Worm (Caenorhabditis elegans) whole organism, mixed stage, embryonic: ENCODE data around the gene T22B7.3.

Experiments used
- blmp-1 ChIP-seq: fragments of 150-350 bp; optimal IDR thresholded peaks from 2 replicates; lab custom pipeline; 2014; ENCODE audit warnings: missing biosample characterization, missing genetic modification characterization
- ceh-39 ChIP-seq: fragments of 150-350 bp; optimal IDR thresholded peaks from 2 replicates; lab custom pipeline; 2014; ENCODE audit warnings: missing biosample characterization, missing genetic modification characterization
- ceh-43 ChIP-seq: fragments of 200-800 bp; sonication (Bioruptor generic); optimal IDR thresholded peaks from 2 replicates; lab custom pipeline; 2018; ENCODE audit warnings: mild to moderate bottlenecking, missing genetic modification characterization, moderate library complexity, missing compliant biosample characterization
- ceh-83 ChIP-seq: fragments of 200-800 bp; sonication (Bioruptor generic); optimal IDR thresholded peaks from 2 replicates; lab custom pipeline; 2018; ENCODE audit warnings: mild to moderate bottlenecking, missing genetic modification characterization, missing compliant biosample characterization
- cnd-1 ChIP-seq: fragments of 200-800 bp; sonication (Bioruptor generic); optimal IDR thresholded peaks from 2 replicates; lab custom pipeline; 2018; ENCODE audit warnings: mild to moderate bottlenecking, missing genetic modification characterization, missing compliant biosample characterization
- drap-1 ChIP-seq: fragments of 200-800 bp; sonication (Bioruptor generic); optimal IDR thresholded peaks from 3 replicates; lab custom pipeline; 2018; ENCODE audit warnings: mild to moderate bottlenecking, missing genetic modification characterization, missing compliant biosample characterization
- elt-1 ChIP-seq: sonication (generic microtip); optimal IDR thresholded peaks from 2 replicates; lab custom pipeline; 2017; ENCODE audit warnings: missing genetic modification characterization, mild to moderate bottlenecking, missing compliant biosample characterization, antibody characterized with exemption, moderate library complexity, borderline replicate concordance; ENCODE audit not compliant: insufficient read depth
- elt-3 ChIP-seq: fragments of 150-350 bp; optimal IDR thresholded peaks from 2 replicates; lab custom pipeline; 2014; ENCODE audit warnings: missing biosample characterization, missing genetic modification characterization
- flh-1 ChIP-seq: fragments of 200-800 bp; sonication (Bioruptor generic); optimal IDR thresholded peaks from 2 replicates; lab custom pipeline; 2018; ENCODE audit warnings: mild to moderate bottlenecking, missing genetic modification characterization, moderate library complexity, missing compliant biosample characterization
- ham-2 ChIP-seq: fragments of 200-800 bp; sonication (Bioruptor generic); optimal IDR thresholded peaks from 2 replicates; lab custom pipeline; 2018; ENCODE audit warnings: mild to moderate bottlenecking, missing genetic modification characterization, missing compliant biosample characterization
- hlh-1 ChIP-seq: fragments of 150-350 bp; optimal IDR thresholded peaks from 2 replicates; lab custom pipeline; 2014; ENCODE audit warnings: missing biosample characterization, missing genetic modification reagents, missing genetic modification characterization
- lin-13 ChIP-seq: fragments of 150-350 bp; optimal IDR thresholded peaks from 2 replicates; lab custom pipeline; 2014; ENCODE audit warnings: missing biosample characterization, missing genetic modification characterization
- lin-32 ChIP-seq: fragments of 200-800 bp; sonication (Bioruptor generic); optimal IDR thresholded peaks from 2 replicates; lab custom pipeline; 2018; ENCODE audit warnings: mild to moderate bottlenecking, missing genetic modification characterization, missing compliant biosample characterization
- mab-5 ChIP-seq: fragments of 150-350 bp; optimal IDR thresholded peaks from 2 replicates; lab custom pipeline; 2014; ENCODE audit warnings: missing biosample characterization, missing genetic modification characterization
- mls-2 ChIP-seq: sonication (generic microtip); optimal IDR thresholded peaks from 2 replicates; lab custom pipeline; 2016; ENCODE audit warnings: mild to moderate bottlenecking, missing genetic modification characterization, moderate library complexity, missing compliant biosample characterization
- nhr-12 ChIP-seq: fragments of 150-350 bp; optimal IDR thresholded peaks from 2 replicates; lab custom pipeline; 2014; ENCODE audit warnings: missing biosample characterization, missing genetic modification characterization
- nhr-2 ChIP-seq: fragments of 150-350 bp; optimal IDR thresholded peaks from 2 replicates; lab custom pipeline; 2014; ENCODE audit warnings: missing biosample characterization, missing genetic modification characterization
- nhr-237 ChIP-seq: fragments of 150-350 bp; optimal IDR thresholded peaks from 2 replicates; lab custom pipeline; 2014; ENCODE audit warnings: missing biosample characterization, missing genetic modification characterization
- nhr-28 ChIP-seq: fragments of 150-350 bp; optimal IDR thresholded peaks from 2 replicates; lab custom pipeline; 2014; ENCODE audit warnings: missing biosample characterization, missing genetic modification characterization
- nhr-76 ChIP-seq: sonication (generic microtip); optimal IDR thresholded peaks from 2 replicates; lab custom pipeline; 2017; ENCODE audit warnings: missing biosample characterization, missing genetic modification characterization
- pha-4 ChIP-seq: fragments of 150-350 bp; optimal IDR thresholded peaks from 2 replicates; lab custom pipeline; 2018; ENCODE audit warnings: missing biosample characterization, missing genetic modification reagents, missing genetic modification characterization
- sem-2 ChIP-seq: fragments of 200-800 bp; sonication (Bioruptor generic); optimal IDR thresholded peaks from 2 replicates; lab custom pipeline; 2018; ENCODE audit warnings: mild to moderate bottlenecking, missing genetic modification characterization, missing compliant biosample characterization
- snpc-4 ChIP-seq: fragments of 150-350 bp; optimal IDR thresholded peaks from 2 replicates; lab custom pipeline; 2014; ENCODE audit warnings: missing biosample characterization, missing genetic modification characterization
- sptf-1 ChIP-seq: sonication (generic microtip); optimal IDR thresholded peaks from 2 replicates; lab custom pipeline; 2017; ENCODE audit warnings: mild to moderate bottlenecking, missing genetic modification characterization, moderate library complexity, missing compliant biosample characterization
- tbx-8 ChIP-seq: fragments of 200-800 bp; sonication (Bioruptor generic); optimal IDR thresholded peaks from 2 replicates; lab custom pipeline; 2018; ENCODE audit warnings: mild to moderate bottlenecking, missing genetic modification characterization, moderate library complexity, missing compliant biosample characterization
- unc-120 ChIP-seq: sonication (generic microtip); optimal IDR thresholded peaks from 2 replicates; lab custom pipeline; 2017; ENCODE audit warnings: missing genetic modification characterization, missing compliant biosample characterization; ENCODE audit not compliant: poor library complexity, severe bottlenecking
- unc-39 ChIP-seq: fragments of 150-350 bp; optimal IDR thresholded peaks from 2 replicates; lab custom pipeline; 2014; ENCODE audit warnings: missing biosample characterization, missing genetic modification characterization
- unc-62 ChIP-seq: fragments of 150-350 bp; optimal IDR thresholded peaks from 2 replicates; lab custom pipeline; 2014; ENCODE audit warnings: missing biosample characterization, missing genetic modification reagents, missing genetic modification characterization
- zip-8 ChIP-seq: fragments of 150-350 bp; optimal IDR thresholded peaks from 2 replicates; lab custom pipeline; 2014; ENCODE audit warnings: missing biosample characterization, missing genetic modification characterization
- ztf-11 ChIP-seq: fragments of 150-350 bp; optimal IDR thresholded peaks from 2 replicates; lab custom pipeline; 2014; ENCODE audit warnings: missing biosample characterization, missing genetic modification characterization

T22B7.3 gene

ce11 chrX:5646951-5647423 is at the start of gene T22B7.3:
Gene T22B7.3 (plus strand): TSS chrX:5647373.
- TF ChIP-seq mls-2 (tag; lab: Kevin White, UChicago) (no peak), elt-3 (tag; lab: Kevin White, UChicago) (no peak), ztf-11 (tag; lab: Kevin White, UChicago) (no peak), drap-1 (no peak), lin-32 (GFP tag; lab: Kevin White, UChicago) (no peak), nhr-12 (tag; lab: Kevin White, UChicago) (no peak), ceh-39 (no peak), unc-39 (tag; lab: Kevin White, UChicago) (no peak), ceh-83 (no peak)

ce11 chrX:5599224-5599623 is 47.9 kb upstream of the T22B7.3 start, which contains the start of gene sulp-2:
Gene sulp-2 (minus strand): TSS chrX:5599330.
- TF ChIP-seq tbx-8 (GFP tag; lab: Kevin White, UChicago): no peak
- no peak for TF ChIP-seq unc-39 (tag; lab: Kevin White, UChicago)
- TF ChIP-seq nhr-12 (tag; lab: Kevin White, UChicago): no peak
- no peak for TF ChIP-seq sptf-1 (tag; lab: Kevin White, UChicago)
- no peak for TF ChIP-seq nhr-2

ce11 chrX:5603338-5603816 is 43.8 kb upstream of the T22B7.3 start, which contains the start of gene F14D12.1:
Gene F14D12.1 (plus strand): TSS chrX:5603766.
- no peak for TF ChIP-seq unc-120 (tag; lab: Kevin White, UChicago)
- TF ChIP-seq unc-62 (GFP tag; lab: Kevin White, UChicago): no peak
- TF ChIP-seq lin-32 (GFP tag; lab: Kevin White, UChicago): no peak

- no peak for TF ChIP-seq nhr-76 (tag; lab: Kevin White, UChicago)
- TF ChIP-seq sem-2 (GFP tag; lab: Kevin White, UChicago): no peak
- TF ChIP-seq ceh-39: no peak
- no peak for TF ChIP-seq ham-2
- no peak for TF ChIP-seq drap-1
- TF ChIP-seq lin-13 (tag; lab: Kevin White, UChicago): no peak
- no peak for TF ChIP-seq ceh-43
- no peak for TF ChIP-seq elt-1 (tag; lab: Kevin White, UChicago)
- TF ChIP-seq nhr-12 (tag; lab: Kevin White, UChicago): no peak
- TF ChIP-seq flh-1: no peak
- TF ChIP-seq mab-5 (tag; lab: Kevin White, UChicago): no peak
- no peak for TF ChIP-seq nhr-237 (tag; lab: Kevin White, UChicago)
- no peak for TF ChIP-seq blmp-1 (tag; lab: Kevin White, UChicago)
- no peak for TF ChIP-seq hlh-1 (tag; lab: Kevin White, UChicago)
- TF ChIP-seq unc-62 (GFP tag; lab: Kevin White, UChicago): no peak
- no peak for TF ChIP-seq cnd-1 (tag; lab: Kevin White, UChicago)
- TF ChIP-seq, all 35 proteins: peak for 0
Measured at ce11 chrX:5605049-5605448, 42.1 kb upstream of the T22B7.3 start.

- no peak for TF ChIP-seq ham-2
- TF ChIP-seq ceh-39: no peak
- TF ChIP-seq snpc-4: no peak
- TF ChIP-seq zip-8 (tag; lab: Kevin White, UChicago): no peak
- TF ChIP-seq blmp-1 (tag; lab: Kevin White, UChicago): no peak
- TF ChIP-seq pha-4 (tag; lab: Kevin White, UChicago): no peak
- no peak for TF ChIP-seq unc-62 (GFP tag; lab: Kevin White, UChicago)
- TF ChIP-seq drap-1: no peak
- no peak for TF ChIP-seq ztf-11 (tag; lab: Kevin White, UChicago)
- no peak for TF ChIP-seq elt-3 (tag; lab: Kevin White, UChicago)
- TF ChIP-seq lin-13 (tag; lab: Kevin White, UChicago): no peak
- TF ChIP-seq sptf-1 (tag; lab: Kevin White, UChicago): no peak
- TF ChIP-seq unc-39 (tag; lab: Kevin White, UChicago): no peak
- TF ChIP-seq nhr-28 (tag; lab: Kevin White, UChicago): no peak
- no peak for TF ChIP-seq cnd-1 (tag; lab: Kevin White, UChicago)
- TF ChIP-seq elt-1 (tag; lab: Kevin White, UChicago): no peak
- TF ChIP-seq tbx-8 (GFP tag; lab: Kevin White, UChicago): no peak
- no peak for TF ChIP-seq lin-32 (GFP tag; lab: Kevin White, UChicago)
- TF ChIP-seq sem-2 (GFP tag; lab: Kevin White, UChicago): no peak
- TF ChIP-seq, all 35 proteins: peak for 0
Measured at ce11 chrX:5611155-5611554, 36.0 kb upstream of the T22B7.3 start, which contains the start of gene octr-1. Gene octr-1 (minus strand): TSS chrX:5611255.
